Fruit fly (Drosophila melanogaster) whole organism, embryonic: ENCODE measurements around the gene Charon.

Experiments used
- B-H2 ChIP-seq: fragments of 200-800 bp; sonication (Bioruptor generic); optimal IDR thresholded peaks from 2 replicates; lab custom pipeline; 2018; ENCODE audit warnings: missing biosample characterization, mild to moderate bottlenecking, missing genetic modification characterization
- BEAF-32 ChIP-seq: fragments of 200-800 bp; sonication (Bioruptor generic); optimal IDR thresholded peaks from 3 replicates; lab custom pipeline; 2017; ENCODE audit warnings: missing biosample characterization, missing genetic modification characterization, mild to moderate bottlenecking, moderate library complexity, missing genetic modification reagents
- Bgb ChIP-seq: fragments of 200-800 bp; sonication (Bioruptor generic); IDR thresholded peaks from 2 replicates; pipeline ENCODE4 v1.3.6; 2022; ENCODE audit warnings: missing biosample characterization, missing genetic modification characterization; ENCODE audit not compliant: partially characterized antibody
- CG10462 ChIP-seq: fragments of 200-800 bp; sonication (Bioruptor generic); optimal IDR thresholded peaks from 2 replicates; lab custom pipeline; 2016; ENCODE audit warnings: missing biosample characterization, missing genetic modification characterization
- CG10979 ChIP-seq: fragments of 200-800 bp; sonication (Bioruptor generic); optimal IDR thresholded peaks from 2 replicates; lab custom pipeline; 2018; ENCODE audit warnings: missing biosample characterization, mild to moderate bottlenecking, missing genetic modification characterization, moderate library complexity
- CG11696 ChIP-seq: fragments of 200-800 bp; sonication (Bioruptor generic); IDR thresholded peaks from 2 replicates; pipeline ENCODE4 v1.3.6; 2022; ENCODE audit warnings: missing biosample characterization, missing genetic modification characterization
- CG13424 ChIP-seq: fragments of 200-800 bp; sonication (Bioruptor generic); optimal IDR thresholded peaks from 2 replicates; lab custom pipeline; 2019; ENCODE audit warnings: missing biosample characterization, mild to moderate bottlenecking, missing genetic modification characterization, moderate library complexity
- CG13624 ChIP-seq: fragments of 200-800 bp; sonication (Bioruptor generic); optimal IDR thresholded peaks from 2 replicates; lab custom pipeline; 2016; ENCODE audit warnings: missing biosample characterization, missing genetic modification characterization
- CG14441 ChIP-seq: fragments of 200-800 bp; sonication (Bioruptor generic); IDR thresholded peaks from 2 replicates; pipeline ENCODE4 v1.3.6; 2022; ENCODE audit warnings: missing biosample characterization, missing genetic modification characterization
- CG15514 ChIP-seq: fragments of 200-800 bp; sonication (Bioruptor generic); optimal IDR thresholded peaks from 3 replicates; lab custom pipeline; 2017; ENCODE audit warnings: missing biosample characterization, missing genetic modification characterization, mild to moderate bottlenecking, moderate library complexity, missing genetic modification reagents
- CG1603 ChIP-seq: fragments of 200-800 bp; sonication (Bioruptor generic); optimal IDR thresholded peaks from 2 replicates; lab custom pipeline; 2019; ENCODE audit warnings: missing biosample characterization, mild to moderate bottlenecking, missing genetic modification characterization, moderate library complexity
- CG17328 ChIP-seq: fragments of 200-800 bp; sonication (Bioruptor generic); IDR thresholded peaks from 2 replicates; pipeline ENCODE4 v1.3.6; 2022; ENCODE audit warnings: missing biosample characterization, missing genetic modification characterization
- CG3065 ChIP-seq: fragments of 200-800 bp; sonication (Bioruptor generic); optimal IDR thresholded peaks from 2 replicates; lab custom pipeline; 2016; ENCODE audit warnings: missing biosample characterization, missing genetic modification characterization
- CG31365 ChIP-seq: fragments of 200-800 bp; sonication (Bioruptor generic); optimal IDR thresholded peaks from 2 replicates; lab custom pipeline; 2018; ENCODE audit warnings: missing biosample characterization, mild to moderate bottlenecking, missing genetic modification characterization
- CG3163 ChIP-seq: fragments of 200-800 bp; sonication (Bioruptor generic); optimal IDR thresholded peaks from 3 replicates; lab custom pipeline; 2016; ENCODE audit warnings: missing biosample characterization, missing genetic modification characterization
- CG34422 ChIP-seq: fragments of 200-800 bp; sonication (Bioruptor generic); IDR thresholded peaks from 3 replicates; pipeline ENCODE4 v1.3.6; 2022; ENCODE audit warnings: missing biosample characterization, missing genetic modification characterization
- CG3838 ChIP-seq: fragments of 200-800 bp; sonication (Bioruptor generic); optimal IDR thresholded peaks from 3 replicates; lab custom pipeline; 2016; ENCODE audit warnings: missing biosample characterization, missing genetic modification characterization
- CG4360 ChIP-seq: fragments of 200-800 bp; sonication (Bioruptor generic); IDR thresholded peaks from 2 replicates; pipeline ENCODE4 v1.3.6; 2022; ENCODE audit warnings: missing biosample characterization, missing genetic modification characterization
- CG4707 ChIP-seq: fragments of 200-800 bp; sonication (Bioruptor generic); optimal IDR thresholded peaks from 2 replicates; lab custom pipeline; 2018; ENCODE audit warnings: missing biosample characterization, mild to moderate bottlenecking, missing genetic modification characterization, moderate library complexity
- CG7372 ChIP-seq: fragments of 200-800 bp; sonication (Bioruptor generic); IDR thresholded peaks from 2 replicates; pipeline ENCODE4 v1.3.6; 2022; ENCODE audit warnings: missing biosample characterization, missing genetic modification characterization
- CG8944 ChIP-seq: fragments of 200-800 bp; sonication (Bioruptor generic); optimal IDR thresholded peaks from 3 replicates; lab custom pipeline; 2016; ENCODE audit warnings: missing biosample characterization, missing genetic modification characterization
- CG9437 ChIP-seq: fragments of 200-800 bp; sonication (Bioruptor generic); optimal IDR thresholded peaks from 2 replicates; lab custom pipeline; 2018; ENCODE audit warnings: missing biosample characterization, mild to moderate bottlenecking, missing genetic modification characterization
- CG9727 ChIP-seq: fragments of 200-800 bp; sonication (Bioruptor generic); optimal IDR thresholded peaks from 3 replicates; lab custom pipeline; 2017; ENCODE audit warnings: missing biosample characterization, mild to moderate bottlenecking, missing genetic modification characterization
- CG9797 ChIP-seq: fragments of 200-800 bp; sonication (Bioruptor generic); optimal IDR thresholded peaks from 3 replicates; lab custom pipeline; 2018; ENCODE audit warnings: missing biosample characterization, mild to moderate bottlenecking, missing genetic modification characterization
- CTCF ChIP-seq: fragments of 200-800 bp; sonication (Bioruptor generic); optimal IDR thresholded peaks from 2 replicates; lab custom pipeline; 2017; ENCODE audit warnings: missing biosample characterization, mild to moderate bottlenecking, missing genetic modification characterization, moderate library complexity
- E2f2 ChIP-seq: fragments of 200-800 bp; sonication (Bioruptor generic); IDR thresholded peaks from 2 replicates; pipeline ENCODE4 v1.3.6; 2022; ENCODE audit warnings: missing biosample characterization, missing genetic modification characterization
- Elba2 ChIP-seq: fragments of 200-800 bp; sonication (Bioruptor generic); optimal IDR thresholded peaks from 3 replicates; lab custom pipeline; 2016; ENCODE audit warnings: missing biosample characterization, missing genetic modification characterization
- Fer1 ChIP-seq: fragments of 200-800 bp; sonication (Bioruptor generic); optimal IDR thresholded peaks from 2 replicates; lab custom pipeline; 2017; ENCODE audit warnings: missing biosample characterization, mild to moderate bottlenecking, missing genetic modification characterization
- Hmx ChIP-seq: fragments of 200-800 bp; sonication (Bioruptor generic); optimal IDR thresholded peaks from 2 replicates; lab custom pipeline; 2016; ENCODE audit warnings: missing biosample characterization, missing genetic modification characterization
- MBD-R2 ChIP-seq: fragments of 200-800 bp; sonication (Bioruptor generic); IDR thresholded peaks from 2 replicates; pipeline ENCODE4 v1.3.6; 2022; ENCODE audit warnings: missing biosample characterization, missing genetic modification characterization
- Med ChIP-seq: fragments of 200-800 bp; sonication (Bioruptor generic); peaks from one replicate; lab custom pipeline; 2016; ENCODE audit warnings: missing biosample characterization, missing genetic modification characterization, mild to moderate bottlenecking, inconsistent platforms, moderate library complexity
- Myb ChIP-seq: fragments of 200-800 bp; sonication (Bioruptor generic); optimal IDR thresholded peaks from 2 replicates; lab custom pipeline; 2016; ENCODE audit warnings: missing biosample characterization, missing genetic modification characterization
- TFAM ChIP-seq: fragments of 200-800 bp; sonication (Bioruptor generic); optimal IDR thresholded peaks from 2 replicates; lab custom pipeline; 2017; ENCODE audit warnings: missing biosample characterization, missing genetic modification characterization, inconsistent platforms
- Usf ChIP-seq: fragments of 200-800 bp; sonication (Bioruptor generic); optimal IDR thresholded peaks from 2 replicates; lab custom pipeline; 2017; ENCODE audit warnings: missing genotype, missing biosample characterization, missing genetic modification characterization
- abd-A ChIP-seq: fragments of 200-800 bp; sonication (Bioruptor generic); optimal IDR thresholded peaks from 3 replicates; lab custom pipeline; 2019; ENCODE audit warnings: missing biosample characterization, mild to moderate bottlenecking, missing genetic modification characterization, moderate library complexity
- ato ChIP-seq: fragments of 200-800 bp; sonication (Bioruptor generic); IDR thresholded peaks from 2 replicates; pipeline ENCODE4 v1.3.6; 2022; ENCODE audit warnings: missing biosample characterization, missing genetic modification characterization; ENCODE audit not compliant: partially characterized antibody
- bbx ChIP-seq: fragments of 200-800 bp; sonication (Bioruptor generic); IDR thresholded peaks from 2 replicates; pipeline ENCODE4 v1.3.6; 2022; ENCODE audit warnings: missing biosample characterization, missing genetic modification characterization; ENCODE audit not compliant: partially characterized antibody
- bowl ChIP-seq: fragments of 200-800 bp; sonication (Bioruptor generic); IDR thresholded peaks from 2 replicates; pipeline ENCODE4 v1.3.6; 2022; ENCODE audit warnings: missing biosample characterization, missing genetic modification characterization
- caup ChIP-seq: fragments of 200-800 bp; sonication (Bioruptor generic); optimal IDR thresholded peaks from 3 replicates; lab custom pipeline; 2017; ENCODE audit warnings: missing biosample characterization, mild to moderate bottlenecking, missing genetic modification characterization, moderate library complexity; ENCODE audit not compliant: severe bottlenecking
- crc ChIP-seq: fragments of 200-800 bp; sonication (Bioruptor generic); optimal IDR thresholded peaks from 2 replicates; lab custom pipeline; 2016; ENCODE audit warnings: missing biosample characterization, missing genetic modification characterization
- dm ChIP-seq: fragments of 200-800 bp; sonication (Bioruptor generic); optimal IDR thresholded peaks from 3 replicates; lab custom pipeline; 2016; ENCODE audit warnings: missing biosample characterization, missing genetic modification characterization
- dmrt11E ChIP-seq: fragments of 200-800 bp; sonication (Bioruptor generic); optimal IDR thresholded peaks from 3 replicates; lab custom pipeline; 2018; ENCODE audit warnings: missing biosample characterization, mild to moderate bottlenecking, missing genetic modification characterization, moderate library complexity
- ems ChIP-seq: fragments of 200-800 bp; sonication (Bioruptor generic); optimal IDR thresholded peaks from 3 replicates; lab custom pipeline; 2016; ENCODE audit warnings: missing biosample characterization, missing genetic modification characterization
- gce ChIP-seq: fragments of 200-800 bp; sonication (Bioruptor generic); IDR thresholded peaks from 3 replicates; pipeline ENCODE4 v1.3.6; 2022; ENCODE audit warnings: missing biosample characterization, missing genetic modification characterization
- gfzf ChIP-seq: fragments of 200-800 bp; sonication (Bioruptor generic); optimal IDR thresholded peaks from 2 replicates; lab custom pipeline; 2016; ENCODE audit warnings: missing biosample characterization, mild to moderate bottlenecking, missing genetic modification characterization, moderate library complexity
- hbn ChIP-seq: fragments of 200-800 bp; sonication (Bioruptor generic); IDR thresholded peaks from 2 replicates; pipeline ENCODE4 v1.3.6; 2022; ENCODE audit warnings: missing biosample characterization, missing genetic modification characterization; ENCODE audit not compliant: partially characterized antibody
- jigr1 ChIP-seq: fragments of 200-800 bp; sonication (Bioruptor generic); IDR thresholded peaks from 3 replicates; pipeline ENCODE4 v1.3.6; 2022; ENCODE audit warnings: missing biosample characterization, missing genetic modification characterization
- pb ChIP-seq: fragments of 200-800 bp; sonication (Bioruptor generic); optimal IDR thresholded peaks from 3 replicates; lab custom pipeline; 2016; ENCODE audit warnings: missing biosample characterization, missing genetic modification characterization
- seq ChIP-seq: fragments of 200-800 bp; sonication (Bioruptor generic); IDR thresholded peaks from 2 replicates; pipeline ENCODE4 v1.3.6; 2022; ENCODE audit warnings: missing biosample characterization, missing genetic modification characterization
- slou ChIP-seq: fragments of 200-800 bp; sonication (Bioruptor generic); optimal IDR thresholded peaks from 3 replicates; lab custom pipeline; 2016; ENCODE audit warnings: missing biosample characterization, missing genetic modification characterization
- stwl ChIP-seq: fragments of 200-800 bp; sonication (Bioruptor generic); optimal IDR thresholded peaks from 3 replicates; lab custom pipeline; 2018; ENCODE audit warnings: missing biosample characterization, mild to moderate bottlenecking, missing genetic modification characterization, moderate library complexity
- unc-4 ChIP-seq: fragments of 200-800 bp; sonication (Bioruptor generic); IDR thresholded peaks from 2 replicates; pipeline ENCODE4 v1.3.6; 2022; ENCODE audit warnings: missing biosample characterization, missing genetic modification characterization; ENCODE audit not compliant: partially characterized antibody

The Charon gene

DNA sequence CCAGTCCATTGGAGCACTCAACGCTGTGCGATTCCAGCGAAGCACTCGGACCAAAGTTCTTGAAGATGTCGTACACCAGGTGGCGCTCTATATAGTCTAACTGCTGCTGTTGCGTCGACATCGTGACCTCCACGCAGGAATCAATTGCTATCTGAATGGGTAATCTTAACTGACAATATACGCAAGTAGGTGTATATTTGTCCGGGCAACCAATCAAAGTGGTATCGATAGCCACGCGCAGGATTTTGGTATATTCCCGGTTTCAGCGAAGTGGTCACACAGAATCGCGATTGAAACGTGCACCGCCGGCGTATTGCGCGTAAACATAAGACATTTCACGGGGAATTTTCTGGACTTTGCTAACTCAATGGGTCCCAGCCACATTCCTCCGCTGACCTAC lies 11.2 kb upstream of the Charon start, which contains the start of the genes CG5126 and Tgt (continued):
- TF ChIP-seq pb (GFP tag; lab: Kevin White, UChicago) (no peak), CG3065 (GFP tag; lab: Kevin White, UChicago) (no peak), MBD-R2 (GFP tag; lab: Robert Waterston, UW) (peak; percentile 89), dmrt11E (no peak), ato (GFP tag; lab: Robert Waterston, UW) (peak; percentile 5; the same call in 1 of the 2 replicates), CG13424 (tag; lab: Kevin White, UChicago) (no peak), Bgb (peak; percentile 54; the same call in 1 of the 2 replicates), ems (GFP tag; lab: Kevin White, UChicago) (no peak), CG9797 (peak; percentile 63), Usf (GFP tag; lab: Kevin White, UChicago) (no peak), Med (GFP tag; lab: Kevin White, UChicago) (peak; percentile 60), Fer1 (GFP tag; lab: Kevin White, UChicago) (peak; percentile 8), abd-A (tag; lab: Kevin White, UChicago) (no peak), unc-4 (GFP tag; lab: Robert Waterston, UW) (peak; percentile 65), crc (GFP tag; lab: Kevin White, UChicago) (no peak), TFAM (GFP tag; lab: Kevin White, UChicago) (no peak), BEAF-32 (peak; percentile 70), E2f2 (GFP tag; lab: Robert Waterston, UW) (peak; percentile 70), CG3838 (GFP tag; lab: Kevin White, UChicago) (no peak), dm (GFP tag; lab: Kevin White, UChicago) (peak; percentile 51), B-H2 (GFP tag; lab: Kevin White, UChicago) (no peak), CG3163 (no peak), CG14441 (GFP tag; lab: Robert Waterston, UW) (no peak), jigr1 (GFP tag; lab: Robert Waterston, UW) (no peak), CG34422 (GFP tag; lab: Robert Waterston, UW) (peak; percentile 65; the same call in 1 of the 3 replicates), CG8944 (no peak), CG7372 (no peak), CG15514 (GFP tag; lab: Kevin White, UChicago) (peak; percentile 79), slou (no peak), hbn (GFP tag; lab: Robert Waterston, UW) (peak; percentile 34; the same call in 1 of the 2 replicates), CTCF (peak; percentile 86), CG9437 (GFP tag; lab: Kevin White, UChicago) (no peak), CG13624 (no peak), CG1603 (tag; lab: Kevin White, UChicago) (no peak), bbx (peak; percentile 55; the same call in 1 of the 2 replicates), gfzf (GFP tag; lab: Kevin White, UChicago) (peak; percentile 80), CG10462 (GFP tag; lab: Kevin White, UChicago) (no peak), CG9727 (GFP tag; lab: Kevin White, UChicago) (no peak), gce (GFP tag; lab: Robert Waterston, UW) (no peak), CG10979 (tag; lab: Kevin White, UChicago) (peak; percentile 54), stwl (peak; percentile 31), Hmx (GFP tag; lab: Kevin White, UChicago) (no peak), CG4707 (GFP tag; lab: Kevin White, UChicago) (no peak), bowl (GFP tag; lab: Robert Waterston, UW) (no peak), Elba2 (GFP tag; lab: Kevin White, UChicago) (no peak), caup (GFP tag; lab: Kevin White, UChicago) (no peak), CG11696 (GFP tag; lab: Robert Waterston, UW) (no peak), CG4360 (GFP tag; lab: Robert Waterston, UW) (no peak), CG17328 (GFP tag; lab: Robert Waterston, UW) (no peak), seq (GFP tag; lab: Robert Waterston, UW) (no peak), CG31365 (tag; lab: Kevin White, UChicago) (no peak), Myb (GFP tag; lab: Kevin White, UChicago) (peak; percentile 50)
